Fruit fly (Drosophila melanogaster) whole organism, embryonic: Measurements from ENCODE around the gene KFase.

Experiments used
- Abd-B ChIP-seq: fragments of 200-800 bp; sonication (Bioruptor generic); optimal IDR thresholded peaks from 2 replicates; lab custom pipeline; 2018; ENCODE audit warnings: missing biosample characterization, mild to moderate bottlenecking, missing genetic modification characterization, moderate library complexity
- Aef1 ChIP-seq: fragments of 200-800 bp; sonication (Bioruptor generic); IDR thresholded peaks from 3 replicates; pipeline ENCODE4 v1.3.6; 2022; ENCODE audit warnings: missing biosample characterization, missing genetic modification characterization
- Bdp1 ChIP-seq: fragments of 200-800 bp; sonication (Bioruptor generic); optimal IDR thresholded peaks from 3 replicates; lab custom pipeline; 2016; ENCODE audit warnings: missing biosample characterization, missing genetic modification characterization
- CG10267 ChIP-seq: fragments of 200-800 bp; sonication (Bioruptor generic); optimal IDR thresholded peaks from 2 replicates; lab custom pipeline; 2018; ENCODE audit warnings: missing biosample characterization, mild to moderate bottlenecking, missing genetic modification characterization, moderate library complexity
- CG10274 ChIP-seq: fragments of 200-800 bp; sonication (Bioruptor generic); optimal IDR thresholded peaks from 3 replicates; lab custom pipeline; 2017; ENCODE audit warnings: missing biosample characterization, mild to moderate bottlenecking, missing genetic modification characterization
- CG10321 ChIP-seq: fragments of 200-800 bp; sonication (Bioruptor generic); IDR thresholded peaks from 2 replicates; pipeline ENCODE4 v1.3.6; 2022; ENCODE audit warnings: missing biosample characterization, missing genetic modification characterization
- CG10462 ChIP-seq: fragments of 200-800 bp; sonication (Bioruptor generic); optimal IDR thresholded peaks from 2 replicates; lab custom pipeline; 2016; ENCODE audit warnings: missing biosample characterization, missing genetic modification characterization
- CG11723 ChIP-seq: fragments of 200-800 bp; sonication (Bioruptor generic); optimal IDR thresholded peaks from 2 replicates; lab custom pipeline; 2017; ENCODE audit warnings: missing biosample characterization, mild to moderate bottlenecking, missing genetic modification characterization
- CG1602 ChIP-seq: fragments of 200-800 bp; sonication (Bioruptor generic); optimal IDR thresholded peaks from 3 replicates; lab custom pipeline; 2016; ENCODE audit warnings: missing biosample characterization, missing genetic modification characterization
- CG1647 ChIP-seq: fragments of 200-800 bp; sonication (Bioruptor generic); optimal IDR thresholded peaks from 3 replicates; lab custom pipeline; 2016; ENCODE audit warnings: missing biosample characterization, missing genetic modification characterization
- CG17385 ChIP-seq: fragments of 200-800 bp; sonication (Bioruptor generic); optimal IDR thresholded peaks from 3 replicates; lab custom pipeline; 2018; ENCODE audit warnings: missing biosample characterization, mild to moderate bottlenecking, missing genetic modification characterization
- CG2116 ChIP-seq: fragments of 200-800 bp; sonication (Bioruptor generic); optimal IDR thresholded peaks from 3 replicates; lab custom pipeline; 2018; ENCODE audit warnings: missing biosample characterization, mild to moderate bottlenecking, missing genetic modification characterization
- CG2678 ChIP-seq: fragments of 200-800 bp; sonication (Bioruptor generic); optimal IDR thresholded peaks from 3 replicates; lab custom pipeline; 2019; ENCODE audit warnings: missing biosample characterization, mild to moderate bottlenecking, missing genetic modification characterization, moderate library complexity
- CG34224 ChIP-seq: fragments of 200-800 bp; sonication (Bioruptor generic); IDR thresholded peaks from 3 replicates; pipeline ENCODE4 v1.3.6; 2022; ENCODE audit warnings: missing biosample characterization, missing genetic modification characterization; ENCODE audit not compliant: partially characterized antibody
- CG3995 ChIP-seq: fragments of 200-800 bp; sonication (Bioruptor generic); optimal IDR thresholded peaks from 3 replicates; lab custom pipeline; 2016; ENCODE audit warnings: missing biosample characterization, missing genetic modification characterization
- CG4328 ChIP-seq: fragments of 200-800 bp; sonication (Bioruptor generic); optimal IDR thresholded peaks from 3 replicates; lab custom pipeline; 2017; ENCODE audit warnings: missing biosample characterization, missing genetic modification reagents, missing genetic modification characterization
- CG4424 ChIP-seq: fragments of 200-800 bp; sonication (Bioruptor generic); optimal IDR thresholded peaks from 3 replicates; lab custom pipeline; 2016; ENCODE audit warnings: missing biosample characterization, missing genetic modification characterization
- CG7271 ChIP-seq: fragments of 200-800 bp; sonication (Bioruptor generic); optimal IDR thresholded peaks from 2 replicates; lab custom pipeline; 2018; ENCODE audit warnings: missing biosample characterization, mild to moderate bottlenecking, missing genetic modification characterization, moderate library complexity
- CG7928 ChIP-seq: fragments of 200-800 bp; sonication (Bioruptor generic); optimal IDR thresholded peaks from 2 replicates; lab custom pipeline; 2017; ENCODE audit warnings: missing biosample characterization, mild to moderate bottlenecking, missing genetic modification characterization
- CG8281 ChIP-seq: fragments of 200-800 bp; sonication (Bioruptor generic); optimal IDR thresholded peaks from 2 replicates; lab custom pipeline; 2018; ENCODE audit warnings: missing biosample characterization, mild to moderate bottlenecking, missing genetic modification characterization, moderate library complexity
- CG8388 ChIP-seq: fragments of 200-800 bp; sonication (Bioruptor generic); optimal IDR thresholded peaks from 2 replicates; lab custom pipeline; 2019; ENCODE audit warnings: missing biosample characterization, mild to moderate bottlenecking, missing genetic modification characterization, moderate library complexity
- CG9817 ChIP-seq: fragments of 200-800 bp; sonication (Bioruptor generic); optimal IDR thresholded peaks from 2 replicates; lab custom pipeline; 2018; ENCODE audit warnings: missing biosample characterization, mild to moderate bottlenecking, missing genetic modification characterization, moderate library complexity
- Chrac-16 ChIP-seq: fragments of 200-800 bp; sonication (Bioruptor generic); optimal IDR thresholded peaks from 3 replicates; lab custom pipeline; 2016; ENCODE audit warnings: missing biosample characterization, missing genetic modification characterization
- D19B ChIP-seq: fragments of 200-800 bp; sonication (Bioruptor generic); optimal IDR thresholded peaks from 2 replicates; lab custom pipeline; 2017; ENCODE audit warnings: missing biosample characterization, mild to moderate bottlenecking, missing genetic modification characterization
- Gug ChIP-seq: fragments of 200-800 bp; sonication (Bioruptor generic); IDR thresholded peaks from 4 replicates; pipeline ENCODE4 v1.3.6; 2022; ENCODE audit warnings: missing biosample characterization, missing genetic modification characterization
- HLH3B ChIP-seq: fragments of 200-800 bp; sonication (Bioruptor generic); IDR thresholded peaks from 2 replicates; pipeline ENCODE4 v1.3.6; 2022; ENCODE audit warnings: missing biosample characterization, missing genetic modification characterization
- HmgD ChIP-seq: fragments of 200-800 bp; sonication (Bioruptor generic); optimal IDR thresholded peaks from 3 replicates; lab custom pipeline; 2016; ENCODE audit warnings: missing biosample characterization, missing genetic modification characterization
- Lim3 ChIP-seq: fragments of 200-800 bp; sonication (Bioruptor generic); IDR thresholded peaks from 2 replicates; pipeline ENCODE4 v1.3.6; 2022; ENCODE audit warnings: missing biosample characterization, missing genetic modification characterization
- MTF-1 ChIP-seq: fragments of 200-800 bp; sonication (Bioruptor generic); optimal IDR thresholded peaks from 2 replicates; lab custom pipeline; 2018; ENCODE audit warnings: missing biosample characterization, mild to moderate bottlenecking, missing genetic modification characterization, borderline replicate concordance
- Optix ChIP-seq: fragments of 200-800 bp; sonication (Bioruptor generic); IDR thresholded peaks from 3 replicates; pipeline ENCODE4 v1.3.6; 2022; ENCODE audit warnings: missing biosample characterization, missing genetic modification characterization
- PHDP ChIP-seq: fragments of 200-800 bp; sonication (Bioruptor generic); optimal IDR thresholded peaks from 3 replicates; lab custom pipeline; 2018; ENCODE audit warnings: missing biosample characterization, mild to moderate bottlenecking, missing genetic modification characterization, moderate library complexity
- Side ChIP-seq: fragments of 200-800 bp; sonication (Bioruptor generic); optimal IDR thresholded peaks from 2 replicates; lab custom pipeline; 2016; ENCODE audit warnings: missing biosample characterization, missing genetic modification characterization
- Taf1 ChIP-seq: fragments of 200-800 bp; sonication (Bioruptor generic); IDR thresholded peaks from 2 replicates; pipeline ENCODE4 v1.3.6; 2022; ENCODE audit warnings: missing biosample characterization, missing genetic modification characterization
- ac ChIP-seq: fragments of 200-800 bp; sonication (Bioruptor generic); optimal IDR thresholded peaks from 3 replicates; lab custom pipeline; 2017; ENCODE audit warnings: missing biosample characterization, mild to moderate bottlenecking, missing genetic modification characterization
- ara ChIP-seq: fragments of 200-800 bp; sonication (Bioruptor generic); IDR thresholded peaks from 2 replicates; pipeline ENCODE4 v1.3.6; 2022; ENCODE audit warnings: missing biosample characterization, missing genetic modification characterization
- ase ChIP-seq: fragments of 200-800 bp; sonication (Bioruptor generic); IDR thresholded peaks from 3 replicates; pipeline ENCODE4 v1.3.6; 2022; ENCODE audit warnings: missing biosample characterization, missing genetic modification characterization
- bab2 ChIP-seq: fragments of 200-800 bp; sonication (Bioruptor generic); optimal IDR thresholded peaks from 2 replicates; lab custom pipeline; 2016; ENCODE audit warnings: missing biosample characterization, missing genetic modification characterization
- br ChIP-seq: fragments of >200 bp; optimal IDR thresholded peaks from 2 replicates; lab custom pipeline; 2017
- dati ChIP-seq: fragments of 200-800 bp; sonication (Bioruptor generic); IDR thresholded peaks from 2 replicates; pipeline ENCODE4 v1.3.6; 2022; ENCODE audit warnings: missing biosample characterization, missing genetic modification characterization
- fru ChIP-seq: fragments of >200 bp; optimal IDR thresholded peaks from 2 replicates; lab custom pipeline; 2017
- gt ChIP-seq: fragments of 200-800 bp; sonication (Bioruptor generic); IDR thresholded peaks from 2 replicates; pipeline ENCODE4 v1.3.6; 2022; ENCODE audit warnings: missing biosample characterization, missing genetic modification characterization
- hbn ChIP-seq: fragments of 200-800 bp; sonication (Bioruptor generic); IDR thresholded peaks from 2 replicates; pipeline ENCODE4 v1.3.6; 2022; ENCODE audit warnings: missing biosample characterization, missing genetic modification characterization; ENCODE audit not compliant: partially characterized antibody
- ind ChIP-seq: fragments of 200-800 bp; sonication (Bioruptor generic); optimal IDR thresholded peaks from 3 replicates; lab custom pipeline; 2016; ENCODE audit warnings: missing biosample characterization, missing genetic modification characterization
- insv ChIP-seq, 2 experiments: fragments of 200-800 bp; sonication (Bioruptor generic); optimal IDR thresholded peaks; 3 replicates each; lab custom pipeline; 2016 to 2018; ENCODE audit warnings: missing biosample characterization in 2 of 2, missing genetic modification characterization in 2 of 2
- kay ChIP-seq: fragments of 200-800 bp; sonication (Bioruptor generic); optimal IDR thresholded peaks from 2 replicates; lab custom pipeline; 2016; ENCODE audit warnings: missing biosample characterization, missing genetic modification characterization
- knrl ChIP-seq: fragments of 200-800 bp; sonication (Bioruptor generic); IDR thresholded peaks from 3 replicates; pipeline ENCODE4 v1.3.6; 2022; ENCODE audit warnings: missing biosample characterization, missing genetic modification characterization; ENCODE audit not compliant: partially characterized antibody
- p53 ChIP-seq: fragments of 200-800 bp; sonication (Bioruptor generic); optimal IDR thresholded peaks from 2 replicates; lab custom pipeline; 2016; ENCODE audit warnings: missing biosample characterization, missing genetic modification characterization
- repo ChIP-seq: fragments of 200-800 bp; sonication (Bioruptor generic); optimal IDR thresholded peaks from 2 replicates; lab custom pipeline; 2016; ENCODE audit warnings: missing biosample characterization, missing genetic modification characterization
- slou ChIP-seq: fragments of 200-800 bp; sonication (Bioruptor generic); optimal IDR thresholded peaks from 3 replicates; lab custom pipeline; 2016; ENCODE audit warnings: missing biosample characterization, missing genetic modification characterization
- sob ChIP-seq: fragments of 200-800 bp; sonication (Bioruptor generic); IDR thresholded peaks from 2 replicates; pipeline ENCODE4 v1.3.6; 2022; ENCODE audit warnings: missing biosample characterization, missing genetic modification characterization
- tio ChIP-seq: fragments of 200-800 bp; sonication (Bioruptor generic); optimal IDR thresholded peaks from 2 replicates; lab custom pipeline; 2017; ENCODE audit warnings: missing biosample characterization, missing genetic modification characterization, inconsistent platforms
- vvl ChIP-seq: fragments of 200-800 bp; sonication (Bioruptor generic); IDR thresholded peaks from 2 replicates; pipeline ENCODE4 v1.3.6; 2022; ENCODE audit warnings: missing biosample characterization, missing genetic modification characterization

The KFase gene

DNA sequence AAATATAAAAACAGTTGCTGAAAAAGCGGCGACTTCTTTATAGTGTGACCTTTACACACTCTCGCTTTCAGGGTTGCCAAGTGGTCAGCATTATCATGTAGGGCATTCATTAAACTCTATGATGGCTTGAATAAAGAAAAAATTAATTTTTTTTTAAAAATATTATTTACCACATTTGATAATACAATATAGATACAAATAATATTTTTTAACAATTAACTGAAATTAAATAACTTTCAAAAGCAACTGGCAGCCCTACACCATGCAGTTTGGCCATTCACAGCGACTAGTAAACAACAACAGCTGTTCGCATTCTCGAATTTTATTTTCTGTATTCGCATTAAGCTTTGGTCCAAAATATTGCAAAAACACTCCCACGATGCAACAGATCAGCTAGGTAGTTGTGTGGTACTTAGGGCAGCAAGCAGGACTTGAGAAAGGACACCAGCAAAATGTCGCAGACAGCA is 2.3 kb upstream of the KFase start, which contains the start of the genes Phf5a and CG31638 (continued):
- TF ChIP-seq bab2 (GFP tag; lab: Kevin White, UChicago), result peak; percentile 13
- no peak for TF ChIP-seq CG1647 (GFP tag; lab: Kevin White, UChicago)
- TF ChIP-seq dati (GFP tag; lab: Robert Waterston, UW), result peak; percentile 88
- TF ChIP-seq PHDP, result peak; percentile 97
- peak; percentile 95 for TF ChIP-seq Gug (GFP tag; lab: Robert Waterston, UW)
- peak; percentile 84 for TF ChIP-seq D19B (GFP tag; lab: Kevin White, UChicago)
- peak; percentile 95 for TF ChIP-seq CG7271 (tag; lab: Kevin White, UChicago)
- TF ChIP-seq HLH3B, result peak; percentile 91
- TF ChIP-seq CG11723, result peak; percentile 69
- TF ChIP-seq CG8281 (tag; lab: Kevin White, UChicago), result peak; percentile 84
- peak; percentile 89 for TF ChIP-seq MTF-1 (GFP tag; lab: Kevin White, UChicago)
- peak; percentile 47; the same call in 1 of the 2 replicates for TF ChIP-seq hbn (GFP tag; lab: Robert Waterston, UW)
- no peak for TF ChIP-seq tio (GFP tag; lab: Kevin White, UChicago)
- TF ChIP-seq CG10274 (GFP tag; lab: Kevin White, UChicago), result peak; percentile 78
- peak; percentile 96 for TF ChIP-seq Chrac-16 (GFP tag; lab: Kevin White, UChicago)
- TF ChIP-seq insv (GFP tag; optimal IDR thresholded peaks at IDR 0.05; lab: Kevin White, UChicago), result peak in 1 of 2 experiments; percentile 19
- peak; percentile 88 for TF ChIP-seq CG4328 (GFP tag; lab: Kevin White, UChicago)
- peak; percentile 97 for TF ChIP-seq CG4424 (GFP tag; lab: Kevin White, UChicago)
- TF ChIP-seq knrl (GFP tag; lab: Robert Waterston, UW), result peak; percentile 57
- peak; percentile 73 for TF ChIP-seq CG7928 (GFP tag; lab: Kevin White, UChicago)
- TF ChIP-seq ind (GFP tag; lab: Kevin White, UChicago), result peak; percentile 98
- TF ChIP-seq Taf1 (GFP tag; lab: Robert Waterston, UW), result peak; percentile 95
- peak; percentile 85 for TF ChIP-seq Bdp1
- peak; percentile 95 for TF ChIP-seq ara (GFP tag; lab: Robert Waterston, UW)
- peak; percentile 83 for TF ChIP-seq slou (GFP tag; lab: Kevin White, UChicago)
- TF ChIP-seq vvl, result peak; percentile 82
- TF ChIP-seq CG1602 (GFP tag; lab: Kevin White, UChicago), result peak; percentile 95
- peak; percentile 58; the same call in 1 of the 2 replicates for TF ChIP-seq CG10321 (GFP tag; lab: Robert Waterston, UW)
- peak; percentile 93 for TF ChIP-seq CG10267
- TF ChIP-seq br (lab: Kevin White, UChicago), result no peak
- TF ChIP-seq repo (GFP tag; lab: Kevin White, UChicago), result no peak
- no peak for TF ChIP-seq Lim3
- TF ChIP-seq ac (GFP tag; lab: Kevin White, UChicago), result peak; percentile 47
- peak; percentile 94 for TF ChIP-seq CG10462 (GFP tag; lab: Kevin White, UChicago)
- TF ChIP-seq sob (GFP tag; lab: Robert Waterston, UW), result peak; percentile 71
- no peak for TF ChIP-seq p53 (GFP tag; lab: Kevin White, UChicago)
- peak; percentile 91 for TF ChIP-seq Abd-B
- TF ChIP-seq Side, result peak; percentile 34
- peak; percentile 96 for TF ChIP-seq CG2678 (tag; lab: Kevin White, UChicago)
- peak; percentile 40 for TF ChIP-seq kay (GFP tag; lab: Kevin White, UChicago)
- TF ChIP-seq Aef1 (GFP tag; lab: Robert Waterston, UW), result peak; percentile 51; the same call in 2 of the 3 replicates
- peak; percentile 56 for TF ChIP-seq CG3995 (GFP tag; lab: Kevin White, UChicago)
- 0 out of 3 replicates have a peak, but pooled peaks have one; percentile 39 for TF ChIP-seq CG34224
- TF ChIP-seq ase (GFP tag; lab: Robert Waterston, UW), result peak; percentile 97
- peak; percentile 93 for TF ChIP-seq gt
- TF ChIP-seq CG9817 (tag; lab: Kevin White, UChicago), result peak; percentile 82
- TF ChIP-seq CG8388, result peak; percentile 96
- peak; percentile 89 for TF ChIP-seq Optix
- TF ChIP-seq CG17385 (GFP tag; lab: Kevin White, UChicago), result peak; percentile 90
- TF ChIP-seq CG2116 (GFP tag; lab: Kevin White, UChicago), result peak; percentile 78
- TF ChIP-seq fru (lab: Kevin White, UChicago), result no peak
- peak; percentile 18 for TF ChIP-seq HmgD
